Fruit fly (Drosophila melanogaster): ENCODE measurements around the gene CG13040.

dm6 chr3L:16327776-16328175, 1.2 kb upstream of the CG13040 start, which contains the start of gene CG13038:
- TF ChIP-seq Gug (GFP tag; IDR thresholded peaks at IDR 0.05) = no peak
- TF ChIP-seq net (GFP tag; optimal IDR thresholded peaks at IDR 0.05) = no peak
- TF ChIP-seq CG8632 (GFP tag; optimal IDR thresholded peaks at IDR 0.05) = no peak
- TF ChIP-seq CG8319 (GFP tag; optimal IDR thresholded peaks at IDR 0.05) = no peak
- no peak for TF ChIP-seq CG4318 (GFP tag; optimal IDR thresholded peaks at IDR 0.05)
- TF ChIP-seq pdm3 (GFP tag; optimal IDR thresholded peaks at IDR 0.05) = no peak
- TF ChIP-seq CG9139 (GFP tag; optimal IDR thresholded peaks at IDR 0.05) = no peak
- no peak for TF ChIP-seq Lpt (GFP tag; optimal IDR thresholded peaks at IDR 0.05)
